Worm (Caenorhabditis elegans) whole organism, late embryonic: ENCODE results near the gene str-244.

ENCODE experiments used
- F13H6.1 ChIP-seq: sonication (generic microtip); optimal IDR thresholded peaks from 2 replicates; lab custom pipeline; 2016; ENCODE audit warnings: missing genetic modification characterization, missing compliant biosample characterization
- ceh-19 ChIP-seq: fragments of 200-800 bp; sonication (Bioruptor generic); optimal IDR thresholded peaks from 2 replicates; lab custom pipeline; 2018; ENCODE audit warnings: mild to moderate bottlenecking, missing genetic modification characterization, missing compliant biosample characterization
- ceh-48 ChIP-seq: sonication (generic microtip); optimal IDR thresholded peaks from 2 replicates; lab custom pipeline; 2016; ENCODE audit warnings: missing genetic modification characterization, inconsistent platforms, missing compliant biosample characterization
- nhr-11 ChIP-seq: fragments of 150-350 bp; optimal IDR thresholded peaks from 2 replicates; lab custom pipeline; 2014; ENCODE audit warnings: missing biosample characterization, missing genetic modification characterization
- pqm-1 ChIP-seq: sonication (generic microtip); optimal IDR thresholded peaks from 2 replicates; lab custom pipeline; 2016; ENCODE audit warnings: missing genetic modification characterization, missing compliant biosample characterization
- rnt-1 ChIP-seq: sonication (generic microtip); optimal IDR thresholded peaks from 2 replicates; lab custom pipeline; 2016; ENCODE audit warnings: missing genetic modification characterization, missing compliant biosample characterization
- unc-42 ChIP-seq: sonication (generic microtip); optimal IDR thresholded peaks from 2 replicates; lab custom pipeline; 2016; ENCODE audit warnings: missing genotype, missing genetic modification characterization, missing compliant biosample characterization

DNA sequence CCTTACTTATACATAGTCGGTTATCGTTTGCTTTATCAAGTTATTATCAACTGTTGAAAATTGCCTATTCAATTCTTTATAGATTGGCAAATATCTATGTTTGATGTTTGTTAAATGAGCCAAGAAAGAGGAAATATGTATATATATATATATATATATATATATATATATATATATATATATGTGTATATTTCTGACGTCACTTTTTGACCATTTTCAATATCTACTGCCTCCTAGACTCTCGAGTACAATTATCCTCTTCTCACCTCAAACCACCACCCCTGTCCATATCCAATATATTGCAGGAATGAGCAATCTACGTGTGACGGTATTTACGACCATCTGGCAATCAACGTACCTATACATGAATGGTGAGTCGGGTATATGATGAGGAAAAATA is 14.1 kb downstream of the str-244 start, which contains the start of gene F59D6.1:
- TF ChIP-seq pqm-1 (tag; lab: Kevin White, UChicago) (no peak), ceh-48 (tag; lab: Kevin White, UChicago) (no peak), nhr-11 (tag; lab: Kevin White, UChicago) (no peak), F13H6.1 (tag; lab: Kevin White, UChicago) (no peak), unc-42 (tag; lab: Kevin White, UChicago) (no peak), rnt-1 (tag; lab: Kevin White, UChicago) (no peak), ceh-19 (no peak)
